Fruit fly (Drosophila melanogaster): ENCODE data around the gene Mcm6.

Gene Mcm6

dm6 chrX:6661392-6661837 lies 12.8 kb upstream of the Mcm6 start, which contains the start of the genes CG3224 and Ctr1A (continued):
- TF ChIP-seq Chrac-16 (GFP tag; optimal IDR thresholded peaks at IDR 0.05) (no peak), CG8765 (GFP tag; IDR thresholded peaks at IDR 0.05) (no peak), CHES-1-like (GFP tag; optimal IDR thresholded peaks at IDR 0.05) (peak; percentile 13), sens-2 (GFP tag; IDR thresholded peaks at IDR 0.05) (no peak), tup (GFP tag; optimal IDR thresholded peaks at IDR 0.05) (no peak), lbe (GFP tag; optimal IDR thresholded peaks at IDR 0.05) (no peak), zfh2 (GFP tag; optimal IDR thresholded peaks at IDR 0.05) (no peak), CG33213 (GFP tag; optimal IDR thresholded peaks at IDR 0.05) (no peak), unc-4 (GFP tag; IDR thresholded peaks at IDR 0.05; ENCODE audit: partially characterized antibody) (peak; percentile 54; the same call in 1 of the 2 replicates), Usf (GFP tag; optimal IDR thresholded peaks at IDR 0.05) (no peak), TFAM (GFP tag; optimal IDR thresholded peaks at IDR 0.05) (no peak), chinmo (GFP tag; IDR thresholded peaks at IDR 0.05; ENCODE audit: partially characterized antibody) (peak; percentile 79; the same call in 2 of the 4 replicates), CG2889 (GFP tag; IDR thresholded peaks at IDR 0.05) (no peak), CG31441 (GFP tag; IDR thresholded peaks at IDR 0.05) (0 out of 2 replicates have a peak, but pooled peaks have one; percentile 16), abd-A (tag; optimal IDR thresholded peaks at IDR 0.05) (peak; percentile 62), E2f2 (GFP tag; IDR thresholded peaks at IDR 0.05) (no peak), exex (tag; optimal IDR thresholded peaks at IDR 0.05) (peak; percentile 24), CG2116 (GFP tag; optimal IDR thresholded peaks at IDR 0.05) (peak; percentile 55), fu2 (GFP tag; optimal IDR thresholded peaks at IDR 0.05) (no peak), CG12942 (GFP tag; optimal IDR thresholded peaks at IDR 0.05) (no peak), usp (GFP tag; optimal IDR thresholded peaks at IDR 0.05) (no peak), lilli (GFP tag; optimal IDR thresholded peaks at IDR 0.05) (peak; percentile 15), slbo (GFP tag; IDR thresholded peaks at IDR 0.05) (no peak), Drgx (GFP tag; IDR thresholded peaks at IDR 0.05) (no peak), YL-1 (GFP tag; optimal IDR thresholded peaks at IDR 0.05) (peak; percentile 64), CG1792 (GFP tag; optimal IDR thresholded peaks at IDR 0.05) (no peak), grn (GFP tag; optimal IDR thresholded peaks at IDR 0.05) (no peak), HLH3B (GFP tag; IDR thresholded peaks at IDR 0.05) (no peak), Dll (GFP tag; IDR thresholded peaks at IDR 0.05; ENCODE audit: partially characterized antibody) (no peak), Six4 (GFP tag; optimal IDR thresholded peaks at IDR 0.05) (no peak), CG8478 (optimal IDR thresholded peaks at IDR 0.05) (no peak), CG11695 (GFP tag; IDR thresholded peaks at IDR 0.05) (no peak), CG8281 (tag; optimal IDR thresholded peaks at IDR 0.05) (no peak), sna (GFP tag; IDR thresholded peaks at IDR 0.05; ENCODE audit: partially characterized antibody) (peak; percentile 29; the same call in 1 of the 2 replicates), repo (GFP tag; optimal IDR thresholded peaks at IDR 0.05) (no peak), peb (GFP tag; IDR thresholded peaks at IDR 0.05) (no peak), nerfin-1 (tag; optimal IDR thresholded peaks at IDR 0.05) (no peak), cwo (GFP tag; optimal IDR thresholded peaks at IDR 0.05) (no peak), CG12744 (GFP tag; optimal IDR thresholded peaks at IDR 0.05) (no peak), CG8944 (GFP tag; optimal IDR thresholded peaks at IDR 0.05) (no peak), trem (tag; optimal IDR thresholded peaks at IDR 0.05) (peak; percentile 76), Oli (tag; optimal IDR thresholded peaks at IDR 0.05) (no peak), Lpt (GFP tag; optimal IDR thresholded peaks at IDR 0.05) (no peak), CG7839 (tag; optimal IDR thresholded peaks at IDR 0.05) (no peak), z (GFP tag; IDR thresholded peaks at IDR 0.05) (no peak), CG5953 (GFP tag; IDR thresholded peaks at IDR 0.05) (no peak), CG15269 (tag; optimal IDR thresholded peaks at IDR 0.05) (no peak), dimm (GFP tag; IDR thresholded peaks at IDR 0.05) (no peak), CG3065 (GFP tag; optimal IDR thresholded peaks at IDR 0.05) (no peak), gsb-n (tag; optimal IDR thresholded peaks at IDR 0.05) (no peak), p53 (GFP tag; optimal IDR thresholded peaks at IDR 0.05) (no peak), ab (GFP tag; optimal IDR thresholded peaks at IDR 0.05) (no peak)
